In the genomic region with DNA sequence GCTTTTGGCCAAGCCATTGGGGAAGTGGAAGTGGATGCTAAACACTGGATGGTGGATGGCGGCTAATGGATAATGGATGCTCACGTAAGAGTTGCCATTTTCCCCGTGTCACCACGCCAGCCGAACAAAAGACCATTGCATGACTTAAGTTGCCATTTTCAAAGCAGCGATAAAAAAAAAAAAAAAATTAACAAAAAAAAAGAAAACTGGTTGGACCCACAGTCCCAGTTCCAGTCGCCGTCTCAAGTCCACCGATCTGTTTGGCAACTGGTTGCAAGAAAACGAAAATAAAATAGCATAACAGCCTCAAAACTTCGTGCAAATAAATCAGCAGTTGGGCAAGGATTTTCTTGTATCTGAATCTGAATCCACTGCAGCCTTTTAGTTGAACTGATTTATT, we compare ENCODE assay signal across 3 fruit fly cellular contexts.
A peak's percentile ranks its signal among the peaks of the same experiment; 100 is the strongest.
TF ChIP-seq lines count a peak whose summit lies in the region.

No protein-coding gene starts in this region.

- TF ChIP-seq CTCF in whole organism, embryonic (GFP tag; optimal IDR thresholded peaks at IDR 0.05; lab: Kevin White, UChicago), result no peak

TF ChIP-seq in whole organism, embryonic, 481 proteins besides CTCF, POLR2A, EP300 and RAD21:
- TF ChIP-seq Drgx (GFP tag; IDR thresholded peaks at IDR 0.05; lab: Robert Waterston, UW), result peak; percentile 24; the same call in 1 of the 2 replicates
- no peak for TF ChIP-seq pzg (GFP tag; optimal IDR thresholded peaks at IDR 0.05; lab: Kevin White, UChicago)
- peak; percentile 11 for TF ChIP-seq nom (GFP tag; optimal IDR thresholded peaks at IDR 0.05; lab: Kevin White, UChicago)
- no peak for TF ChIP-seq Rfx (GFP tag; IDR thresholded peaks at IDR 0.05; lab: Robert Waterston, UW)

TF ChIP-seq in whole organism, prepupa, 60 proteins besides CTCF, POLR2A, EP300 and RAD21:
- no peak; the same call in 1 of the 2 replicates for TF ChIP-seq CG15336 (GFP tag; IDR thresholded peaks at IDR 0.05; lab: Robert Waterston, UW)
- TF ChIP-seq Eip75B (GFP tag; optimal IDR thresholded peaks at IDR 0.05; lab: Kevin White, UChicago), result no peak
- TF ChIP-seq Gug (GFP tag; IDR thresholded peaks at IDR 0.05; lab: Robert Waterston, UW), result no peak
- no peak for TF ChIP-seq CG8319 (GFP tag; optimal IDR thresholded peaks at IDR 0.05; lab: Kevin White, UChicago)
- TF ChIP-seq CG6808 (GFP tag; optimal IDR thresholded peaks at IDR 0.05; lab: Kevin White, UChicago), result no peak
- TF ChIP-seq eg (GFP tag; IDR thresholded peaks at IDR 0.05; lab: Robert Waterston, UW), result peak; percentile 62
- no peak for TF ChIP-seq esn (GFP tag; optimal IDR thresholded peaks at IDR 0.05; lab: Kevin White, UChicago)
- no peak for TF ChIP-seq CG3032 (tag; optimal IDR thresholded peaks at IDR 0.05; lab: Kevin White, UChicago)
- no peak for TF ChIP-seq OdsH (GFP tag; optimal IDR thresholded peaks at IDR 0.05; lab: Kevin White, UChicago)
- no peak for TF ChIP-seq topi (GFP tag; optimal IDR thresholded peaks at IDR 0.05; lab: Kevin White, UChicago)
- TF ChIP-seq cyc (GFP tag; optimal IDR thresholded peaks at IDR 0.05; lab: Kevin White, UChicago), result no peak
- no peak for TF ChIP-seq CG34406 (GFP tag; optimal IDR thresholded peaks at IDR 0.05; lab: Kevin White, UChicago)
- no peak for TF ChIP-seq Eip93F (GFP tag; optimal IDR thresholded peaks at IDR 0.05; lab: Kevin White, UChicago)
- TF ChIP-seq ss (GFP tag; optimal IDR thresholded peaks at IDR 0.05; lab: Kevin White, UChicago), result peak in 1 of 2 experiments; percentile 56
- TF ChIP-seq Hr39 (GFP tag; optimal IDR thresholded peaks at IDR 0.05; lab: Kevin White, UChicago), result no peak
- TF ChIP-seq Ets21C (GFP tag; optimal IDR thresholded peaks at IDR 0.05; lab: Kevin White, UChicago), result no peak
- TF ChIP-seq lz (GFP tag; optimal IDR thresholded peaks at IDR 0.05; lab: Kevin White, UChicago), result no peak
- no peak for TF ChIP-seq acj6 (GFP tag; optimal IDR thresholded peaks at IDR 0.05; lab: Kevin White, UChicago)
- peak; percentile 38 for TF ChIP-seq CG6276 (GFP tag; optimal IDR thresholded peaks at IDR 0.05; lab: Kevin White, UChicago)
- peak; percentile 19 for TF ChIP-seq Lpt (GFP tag; optimal IDR thresholded peaks at IDR 0.05; lab: Kevin White, UChicago)
- TF ChIP-seq spab (GFP tag; optimal IDR thresholded peaks at IDR 0.05; lab: Kevin White, UChicago), result no peak
- TF ChIP-seq CG10669 (GFP tag; optimal IDR thresholded peaks at IDR 0.05; lab: Kevin White, UChicago), result no peak
- TF ChIP-seq Sox14 (GFP tag; optimal IDR thresholded peaks at IDR 0.05; lab: Kevin White, UChicago), result no peak
- no peak for TF ChIP-seq net (GFP tag; optimal IDR thresholded peaks at IDR 0.05; lab: Kevin White, UChicago)
- TF ChIP-seq CG6854 (GFP tag; optimal IDR thresholded peaks at IDR 0.05; lab: Kevin White, UChicago), result no peak
- no peak for TF ChIP-seq fkh (GFP tag; optimal IDR thresholded peaks at IDR 0.05; lab: Kevin White, UChicago)
- no peak for TF ChIP-seq Met (GFP tag; optimal IDR thresholded peaks at IDR 0.05; lab: Kevin White, UChicago)

TF ChIP-seq in whole organism, pupa, 21 proteins besides CTCF, POLR2A, EP300 and RAD21:
- TF ChIP-seq Ets98B (GFP tag; IDR thresholded peaks at IDR 0.05; lab: Robert Waterston, UW) (peak; percentile 33; the same call in 1 of the 2 replicates), CG4496 (GFP tag; IDR thresholded peaks at IDR 0.05; lab: Robert Waterston, UW) (peak; percentile 28; the same call in 1 of the 3 replicates), rn (GFP tag; IDR thresholded peaks at IDR 0.05; lab: Robert Waterston, UW) (no peak), D1 (tag; optimal IDR thresholded peaks at IDR 0.05; lab: Kevin White, UChicago) (no peak), CG12605 (GFP tag; IDR thresholded peaks at IDR 0.05; lab: Robert Waterston, UW) (0 out of 2 replicates have a peak, but pooled peaks have one; percentile 34)

Comparison
In these comparisons a context has a peak if more than half of its experiments do, and no peak if none do; other contexts are left out.
1. Of the 7 proteins assayed by ChIP-seq in both whole organism, embryonic and whole organism, prepupa: peak only in whole organism, embryonic: none; only in whole organism, prepupa: Lpt; in both: none; in neither: 6.